Fruit fly (Drosophila melanogaster) Kc167 (cell line): ENCODE measurements around the gene tal-3A.

ENCODE experiments used
- Myc ChIP-seq: fragments of >200 bp; optimal IDR thresholded peaks from 2 replicates; lab custom pipeline; 2017; ENCODE audit warnings: missing external identifiers
- Sin3A ChIP-seq: fragments of >200 bp; optimal IDR thresholded peaks from 2 replicates; lab custom pipeline; 2018; ENCODE audit warnings: missing external identifiers
- h ChIP-seq: fragments of >200 bp; optimal IDR thresholded peaks from 3 replicates; lab custom pipeline; 2018; ENCODE audit warnings: missing external identifiers
- insv ChIP-seq: fragments of >200 bp; optimal IDR thresholded peaks from 3 replicates; lab custom pipeline; 2018; ENCODE audit warnings: missing external identifiers
- psq ChIP-seq: fragments of >200 bp; optimal IDR thresholded peaks from 2 replicates; lab custom pipeline; 2017; ENCODE audit warnings: missing external identifiers
- ttk ChIP-seq: sonication (Bioruptor generic); optimal IDR thresholded peaks from 2 replicates; lab custom pipeline; 2017; ENCODE audit warnings: missing external identifiers

tal-3A gene

DNA sequence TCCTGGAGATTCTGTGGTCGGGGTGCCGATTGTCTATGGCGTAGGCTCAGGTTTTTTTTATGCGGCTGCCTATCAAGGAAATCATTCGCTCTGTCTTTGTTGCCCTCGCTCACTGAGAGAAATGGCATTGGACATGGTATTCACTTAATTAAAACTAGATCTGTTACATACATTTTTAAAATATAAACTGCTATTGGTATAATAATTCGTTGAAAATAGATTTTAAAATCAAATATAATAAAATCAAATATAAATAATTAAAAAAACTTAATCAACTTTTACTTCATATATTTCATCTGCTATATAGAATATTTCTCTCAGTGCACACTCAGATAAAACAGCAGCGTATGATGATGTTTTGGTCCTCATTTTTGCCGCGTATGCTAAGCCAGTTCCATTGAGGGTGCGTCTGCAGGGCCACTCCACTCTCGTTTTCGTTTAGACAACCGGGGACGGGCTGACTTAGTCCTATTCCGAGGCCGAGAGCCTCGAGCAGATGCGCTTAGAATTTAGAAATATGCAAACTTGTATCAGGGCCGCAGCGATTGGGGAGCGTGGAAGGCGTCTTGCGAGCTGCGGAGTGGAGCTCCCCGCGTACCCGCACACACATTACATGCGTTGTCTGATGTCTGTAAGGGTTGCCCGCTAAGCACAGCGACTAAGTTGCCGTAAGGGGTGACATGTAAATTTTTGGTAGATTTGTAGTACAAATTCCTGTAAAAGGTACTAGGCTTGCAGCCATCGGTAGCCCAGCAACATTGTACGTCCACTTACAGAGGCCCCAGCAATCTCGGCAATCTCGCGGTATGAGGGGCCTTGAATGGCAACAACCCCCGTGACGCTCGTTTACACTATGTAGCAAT, 13.1 kb upstream of the tal-3A start:
- no peak for TF ChIP-seq Sin3A (lab: Kevin White, UChicago)
- TF ChIP-seq ttk (lab: Kevin White, UChicago): no peak
- no peak for TF ChIP-seq Myc (lab: Kevin White, UChicago)
- no peak for TF ChIP-seq psq (lab: Kevin White, UChicago)
- TF ChIP-seq insv (lab: Kevin White, UChicago): no peak
- no peak for TF ChIP-seq h (lab: Kevin White, UChicago)

- TF ChIP-seq h (lab: Kevin White, UChicago) (no peak), ttk (lab: Kevin White, UChicago) (no peak), insv (lab: Kevin White, UChicago) (no peak), psq (lab: Kevin White, UChicago) (no peak), Sin3A (lab: Kevin White, UChicago) (no peak), Myc (lab: Kevin White, UChicago) (no peak)
Measured at dm6 chr3R:13800430-13800848, 12.5 kb upstream of the tal-3A start.

DNA sequence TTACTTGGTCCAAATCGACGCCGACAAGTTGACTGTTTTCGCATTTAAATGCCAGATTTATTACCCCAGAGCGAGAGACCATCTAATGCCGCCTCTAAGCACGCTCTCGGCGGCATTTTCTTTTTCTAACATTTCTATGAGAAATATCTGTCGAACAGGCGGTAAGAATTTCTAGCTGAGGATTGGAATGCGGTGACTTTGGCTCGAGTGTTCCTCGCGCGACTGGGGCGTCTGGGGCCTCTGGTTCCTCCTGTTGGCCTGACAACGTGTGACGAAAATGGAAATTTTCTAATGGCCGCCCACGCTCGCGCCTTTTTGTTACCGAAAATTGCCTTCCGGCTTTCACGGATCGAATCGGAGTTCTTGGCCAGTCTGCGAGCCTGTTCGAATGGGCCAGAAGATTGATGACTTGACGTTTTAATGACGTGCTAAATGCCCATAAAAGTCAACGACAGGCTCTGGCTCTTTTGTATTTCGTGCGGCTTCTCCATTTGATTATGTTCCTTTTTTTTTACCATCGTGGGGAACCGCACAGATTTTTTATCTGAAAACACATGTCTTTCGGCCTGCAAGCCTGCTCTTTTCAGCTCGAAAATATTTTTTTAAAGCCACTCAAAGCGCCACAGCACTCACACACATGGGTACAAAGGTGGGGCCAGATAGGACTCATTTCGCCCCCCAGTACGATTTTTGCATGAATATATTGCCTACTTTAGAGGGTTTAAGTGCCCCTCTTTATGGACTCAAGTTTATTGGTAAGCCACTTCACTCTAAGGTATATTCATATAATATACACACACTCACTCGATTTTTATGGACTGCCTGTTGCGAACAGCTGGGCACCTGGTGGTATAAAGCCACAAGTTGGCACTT, 11.5 kb upstream of the tal-3A start:
- TF ChIP-seq Myc (lab: Kevin White, UChicago) (no peak), psq (lab: Kevin White, UChicago) (no peak)

DNA sequence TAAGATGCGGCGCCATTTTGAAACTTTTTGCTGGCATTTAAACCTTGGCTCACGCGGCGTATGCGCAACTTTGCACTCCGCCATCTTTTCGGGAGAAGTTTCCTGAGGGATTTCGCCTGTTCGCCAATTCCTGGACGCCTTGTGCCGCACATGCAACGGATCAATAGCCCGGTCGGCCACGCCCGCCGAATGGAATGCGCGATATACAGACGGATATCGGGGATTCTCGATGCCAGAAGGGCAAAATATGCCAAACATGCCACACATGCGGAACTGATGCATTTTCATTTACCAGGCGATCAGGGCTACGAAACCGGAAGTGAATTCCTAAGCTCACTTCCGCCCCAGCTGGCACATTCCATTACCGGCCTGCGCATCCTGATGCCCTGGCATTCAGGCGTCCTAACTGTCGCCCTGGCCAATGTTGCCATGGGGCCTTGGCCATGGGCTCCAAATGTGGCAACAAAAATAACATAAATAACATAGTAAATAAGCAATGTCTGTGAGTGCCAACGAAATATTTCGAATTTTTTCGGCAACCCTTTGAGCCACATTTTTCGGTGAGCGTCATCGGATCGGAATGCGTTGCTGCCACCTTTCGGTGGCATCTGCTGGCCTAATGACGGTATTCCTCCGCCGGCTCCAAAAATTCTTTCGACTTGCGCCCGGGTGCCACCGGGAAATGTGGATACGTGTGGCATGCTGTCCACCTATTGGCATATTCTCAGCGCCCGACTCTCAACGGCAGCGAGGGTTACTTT, 10.7 kb upstream of the tal-3A start:
- TF ChIP-seq ttk (lab: Kevin White, UChicago) (no peak), psq (lab: Kevin White, UChicago) (no peak), Sin3A (lab: Kevin White, UChicago) (no peak), h (lab: Kevin White, UChicago) (no peak), Myc (lab: Kevin White, UChicago) (no peak), insv (lab: Kevin White, UChicago) (no peak)

dm6 chr3R:13803185-13803887, 9.6 kb upstream of the tal-3A start:
- TF ChIP-seq Sin3A (lab: Kevin White, UChicago) (no peak), Myc (lab: Kevin White, UChicago) (no peak), insv (lab: Kevin White, UChicago) (no peak), h (lab: Kevin White, UChicago) (no peak), ttk (lab: Kevin White, UChicago) (no peak), psq (lab: Kevin White, UChicago) (no peak)

- TF ChIP-seq h (lab: Kevin White, UChicago) (no peak), insv (lab: Kevin White, UChicago) (no peak), Myc (lab: Kevin White, UChicago) (no peak), psq (lab: Kevin White, UChicago) (no peak), Sin3A (lab: Kevin White, UChicago) (no peak), ttk (lab: Kevin White, UChicago) (no peak)
Measured at dm6 chr3R:13803892-13804710, 8.8 kb upstream of the tal-3A start.

- TF ChIP-seq Sin3A (lab: Kevin White, UChicago) (no peak), Myc (lab: Kevin White, UChicago) (no peak), psq (lab: Kevin White, UChicago) (no peak), insv (lab: Kevin White, UChicago) (no peak), h (lab: Kevin White, UChicago) (no peak), ttk (lab: Kevin White, UChicago) (no peak)
Measured at dm6 chr3R:13804971-13805603, 7.8 kb upstream of the tal-3A start.

dm6 chr3R:13806032-13806709, 6.7 kb upstream of the tal-3A start:
- no peak for TF ChIP-seq Myc (lab: Kevin White, UChicago)
- no peak for TF ChIP-seq psq (lab: Kevin White, UChicago)
- no peak for TF ChIP-seq h (lab: Kevin White, UChicago)
- no peak for TF ChIP-seq Sin3A (lab: Kevin White, UChicago)
- no peak for TF ChIP-seq ttk (lab: Kevin White, UChicago)
- no peak for TF ChIP-seq insv (lab: Kevin White, UChicago)

- TF ChIP-seq psq (lab: Kevin White, UChicago): no peak
- no peak for TF ChIP-seq ttk (lab: Kevin White, UChicago)
- TF ChIP-seq h (lab: Kevin White, UChicago): no peak
- no peak for TF ChIP-seq insv (lab: Kevin White, UChicago)
- no peak for TF ChIP-seq Sin3A (lab: Kevin White, UChicago)
- TF ChIP-seq Myc (lab: Kevin White, UChicago): no peak
Measured at dm6 chr3R:13806710-13807093, 6.2 kb upstream of the tal-3A start.
